Worm (Caenorhabditis elegans) whole organism, L4 larva: ENCODE measurements around the gene ifa-3.

Source experiments
- mdl-1 ChIP-seq, 2 experiments: fragments of 150-350 bp in 1 of 2; sonication (generic microtip) in 1 of 2; optimal IDR thresholded peaks; 2 replicates each; lab custom pipeline; 2014 to 2017; ENCODE audit warnings: missing biosample characterization in 2 of 2, missing genetic modification characterization in 2 of 2
- unc-39 ChIP-seq: sonication (generic microtip); optimal IDR thresholded peaks from 2 replicates; lab custom pipeline; 2017; ENCODE audit warnings: missing biosample characterization, missing genetic modification characterization

DNA sequence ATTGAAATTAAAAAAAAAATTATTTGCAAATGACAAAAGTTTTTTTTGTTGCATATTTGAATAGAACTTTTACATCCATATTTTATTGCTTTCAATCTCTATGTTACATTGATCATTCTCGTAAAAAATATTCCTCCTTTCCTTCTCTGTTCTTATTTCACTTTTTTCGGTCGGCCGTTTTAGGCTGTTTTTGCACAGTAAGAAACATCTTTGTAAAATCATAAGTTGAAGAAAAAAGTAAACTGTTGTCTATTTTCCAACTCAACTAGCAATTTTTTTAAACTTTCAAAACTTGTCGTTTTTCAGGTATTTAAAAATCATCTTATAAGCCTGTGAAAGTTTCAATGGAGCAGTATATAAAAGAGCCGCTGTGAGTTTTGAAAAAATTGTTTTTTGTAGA lies 41.2 kb downstream of the ifa-3 start, which contains the start of gene F23A7.5:
- no peak for TF ChIP-seq unc-39 (tag; lab: Kevin White, UChicago)
- TF ChIP-seq mdl-1 (tag; optimal IDR thresholded peaks at IDR 0.05; lab: Kevin White, UChicago): no peak
